Worm (Caenorhabditis elegans) whole organism, mixed stage, embryonic: ENCODE measurements around the gene srd-70.

Source experiments
- ceh-39 ChIP-seq: fragments of 150-350 bp; optimal IDR thresholded peaks from 2 replicates; lab custom pipeline; 2014; ENCODE audit warnings: missing biosample characterization, missing genetic modification characterization
- lin-13 ChIP-seq: fragments of 150-350 bp; optimal IDR thresholded peaks from 2 replicates; lab custom pipeline; 2014; ENCODE audit warnings: missing biosample characterization, missing genetic modification characterization
- lin-32 ChIP-seq: fragments of 200-800 bp; sonication (Bioruptor generic); optimal IDR thresholded peaks from 2 replicates; lab custom pipeline; 2018; ENCODE audit warnings: mild to moderate bottlenecking, missing genetic modification characterization, missing compliant biosample characterization
- mls-2 ChIP-seq: sonication (generic microtip); optimal IDR thresholded peaks from 2 replicates; lab custom pipeline; 2016; ENCODE audit warnings: mild to moderate bottlenecking, missing genetic modification characterization, moderate library complexity, missing compliant biosample characterization
- nhr-237 ChIP-seq: fragments of 150-350 bp; optimal IDR thresholded peaks from 2 replicates; lab custom pipeline; 2014; ENCODE audit warnings: missing biosample characterization, missing genetic modification characterization
- nhr-28 ChIP-seq: fragments of 150-350 bp; optimal IDR thresholded peaks from 2 replicates; lab custom pipeline; 2014; ENCODE audit warnings: missing biosample characterization, missing genetic modification characterization
- snpc-4 ChIP-seq: fragments of 150-350 bp; optimal IDR thresholded peaks from 2 replicates; lab custom pipeline; 2014; ENCODE audit warnings: missing biosample characterization, missing genetic modification characterization
- sptf-1 ChIP-seq: sonication (generic microtip); optimal IDR thresholded peaks from 2 replicates; lab custom pipeline; 2017; ENCODE audit warnings: mild to moderate bottlenecking, missing genetic modification characterization, moderate library complexity, missing compliant biosample characterization
- tbx-8 ChIP-seq: fragments of 200-800 bp; sonication (Bioruptor generic); optimal IDR thresholded peaks from 2 replicates; lab custom pipeline; 2018; ENCODE audit warnings: mild to moderate bottlenecking, missing genetic modification characterization, moderate library complexity, missing compliant biosample characterization
- unc-120 ChIP-seq: sonication (generic microtip); optimal IDR thresholded peaks from 2 replicates; lab custom pipeline; 2017; ENCODE audit warnings: missing genetic modification characterization, missing compliant biosample characterization; ENCODE audit not compliant: poor library complexity, severe bottlenecking
- unc-62 ChIP-seq: fragments of 150-350 bp; optimal IDR thresholded peaks from 2 replicates; lab custom pipeline; 2014; ENCODE audit warnings: missing biosample characterization, missing genetic modification reagents, missing genetic modification characterization

ce11 chrV:20493271-20494231 lies 39.6 kb downstream of the srd-70 start, which contains the start of gene B0250.5:
- no peak for TF ChIP-seq nhr-28 (tag; lab: Kevin White, UChicago)
- no peak for TF ChIP-seq mls-2 (tag; lab: Kevin White, UChicago)
- TF ChIP-seq nhr-237 (tag; lab: Kevin White, UChicago): no peak
- TF ChIP-seq tbx-8 (GFP tag; lab: Kevin White, UChicago): no peak
- TF ChIP-seq lin-32 (GFP tag; lab: Kevin White, UChicago): no peak
- no peak for TF ChIP-seq unc-62 (GFP tag; lab: Kevin White, UChicago)
- TF ChIP-seq snpc-4 (tag; lab: Kevin White, UChicago): no peak
- no peak for TF ChIP-seq lin-13 (tag; lab: Kevin White, UChicago)
- no peak for TF ChIP-seq sptf-1 (tag; lab: Kevin White, UChicago)
- no peak for TF ChIP-seq ceh-39 (tag; lab: Kevin White, UChicago)
- no peak for TF ChIP-seq unc-120
